1 fruit fly cellular context compared by ENCODE assay signal in genomic region chr3R:7650965-7651364, dm6.
TF ChIP-seq lines count a peak whose summit lies in the region.

No protein-coding gene starts in this region.

TF ChIP-seq in whole organism, prepupa, 60 proteins besides CTCF, POLR2A, EP300 and RAD21 (continued from another document):
- TF ChIP-seq fd85E (GFP tag; optimal IDR thresholded peaks at IDR 0.05; lab: Kevin White, UChicago) (no peak), Eip78C (GFP tag; lab: Kevin White, UChicago) (peak; percentile 84), CG3032 (tag; optimal IDR thresholded peaks at IDR 0.05; lab: Kevin White, UChicago) (peak; percentile 70), pdm3 (GFP tag; optimal IDR thresholded peaks at IDR 0.05; lab: Kevin White, UChicago) (peak; percentile 26), Gug (GFP tag; IDR thresholded peaks at IDR 0.05; lab: Robert Waterston, UW) (peak; percentile 40; the same call in 1 of the 2 replicates), CG3919 (GFP tag; optimal IDR thresholded peaks at IDR 0.05; lab: Kevin White, UChicago) (peak; percentile 39), Sox15 (GFP tag; optimal IDR thresholded peaks at IDR 0.05; lab: Kevin White, UChicago) (no peak), esn (GFP tag; optimal IDR thresholded peaks at IDR 0.05; lab: Kevin White, UChicago) (no peak), dac (GFP tag; optimal IDR thresholded peaks at IDR 0.05; lab: Kevin White, UChicago) (peak; percentile 12), fkh (GFP tag; optimal IDR thresholded peaks at IDR 0.05; lab: Kevin White, UChicago) (no peak), salr (GFP tag; optimal IDR thresholded peaks at IDR 0.05; lab: Kevin White, UChicago) (peak in 1 of 2 experiments; percentile 62), cyc (GFP tag; optimal IDR thresholded peaks at IDR 0.05; lab: Kevin White, UChicago) (no peak), spab (GFP tag; optimal IDR thresholded peaks at IDR 0.05; lab: Kevin White, UChicago) (peak; percentile 55), CG10669 (GFP tag; optimal IDR thresholded peaks at IDR 0.05; lab: Kevin White, UChicago) (peak; percentile 66), acj6 (GFP tag; optimal IDR thresholded peaks at IDR 0.05; lab: Kevin White, UChicago) (peak; percentile 32), Hr39 (GFP tag; optimal IDR thresholded peaks at IDR 0.05; lab: Kevin White, UChicago) (no peak), CG8632 (GFP tag; optimal IDR thresholded peaks at IDR 0.05; lab: Kevin White, UChicago) (peak; percentile 20), dsx (GFP tag; optimal IDR thresholded peaks at IDR 0.05; lab: Kevin White, UChicago; ENCODE audit: poor library complexity, severe bottlenecking) (peak; percentile 91), OdsH (GFP tag; optimal IDR thresholded peaks at IDR 0.05; lab: Kevin White, UChicago) (peak; percentile 51), Hr38 (GFP tag; optimal IDR thresholded peaks at IDR 0.05; lab: Kevin White, UChicago) (no peak), ss (GFP tag; optimal IDR thresholded peaks at IDR 0.05; lab: Kevin White, UChicago) (peak; percentile 30 to 64), CG10631 (GFP tag; optimal IDR thresholded peaks at IDR 0.05; lab: Kevin White, UChicago) (peak; percentile 66), CG6792 (GFP tag; optimal IDR thresholded peaks at IDR 0.05; lab: Kevin White, UChicago) (peak; percentile 5), svp (GFP tag; lab: Kevin White, UChicago) (peak; percentile 51), CG4318 (GFP tag; optimal IDR thresholded peaks at IDR 0.05; lab: Kevin White, UChicago) (peak; percentile 44), CG15336 (GFP tag; IDR thresholded peaks at IDR 0.05; lab: Robert Waterston, UW) (peak; percentile 50), CG9139 (GFP tag; optimal IDR thresholded peaks at IDR 0.05; lab: Kevin White, UChicago) (no peak), CG6163 (GFP tag; IDR thresholded peaks at IDR 0.05; lab: Robert Waterston, UW) (no peak), CG32006 (GFP tag; optimal IDR thresholded peaks at IDR 0.05; lab: Kevin White, UChicago) (peak; percentile 74), CG7368 (GFP tag; optimal IDR thresholded peaks at IDR 0.05; lab: Kevin White, UChicago) (peak; percentile 40), Ets96B (tag; optimal IDR thresholded peaks at IDR 0.05; lab: Kevin White, UChicago) (peak; percentile 65), lz (GFP tag; optimal IDR thresholded peaks at IDR 0.05; lab: Kevin White, UChicago) (no peak), CG34406 (GFP tag; optimal IDR thresholded peaks at IDR 0.05; lab: Kevin White, UChicago) (peak; percentile 46), Eip75B (GFP tag; optimal IDR thresholded peaks at IDR 0.05; lab: Kevin White, UChicago) (peak; percentile 30), vri (GFP tag; optimal IDR thresholded peaks at IDR 0.05; lab: Kevin White, UChicago) (no peak), achi (GFP tag; optimal IDR thresholded peaks at IDR 0.05; lab: Kevin White, UChicago) (peak; percentile 53)
